Worm (Caenorhabditis elegans): ENCODE data around the gene nspd-2.
A peak's percentile ranks its signal among the peaks of the same experiment; 100 is the strongest.

Gene nspd-2

ce11 chrIV:9825196-9825744 lies 18.6 kb upstream of the nspd-2 start, which contains the start of gene mtr-4 (continued):
- TF ChIP-seq B0261.1 (tag; optimal IDR thresholded peaks at IDR 0.05), result no peak
- peak; percentile 91 for TF ChIP-seq mcd-1 (GFP tag; IDR thresholded peaks at IDR 0.05)
- TF ChIP-seq snpc-4 (GFP tag; optimal IDR thresholded peaks at IDR 0.05), result peak; percentile 64
- peak in 3 of 4 experiments; percentile 9 to 71 (median 69) for TF ChIP-seq snpc-4 (tag; optimal IDR thresholded peaks at IDR 0.05)
- TF ChIP-seq ceh-40 (GFP tag; IDR thresholded peaks at IDR 0.05), result no peak
- TF ChIP-seq nhr-179 (tag; optimal IDR thresholded peaks at IDR 0.05), result no peak
- no peak for TF ChIP-seq Y53G8AR.9 (GFP tag; conservative IDR thresholded peaks at IDR 0.05)
- peak; percentile 30 for TF ChIP-seq tbp1 (GFP tag; optimal IDR thresholded peaks at IDR 0.05)
- TF ChIP-seq xnd-1 (tag; optimal IDR thresholded peaks at IDR 0.05), result peak; percentile 93
- peak; percentile 96 for TF ChIP-seq F33H1.4 (GFP tag; IDR thresholded peaks at IDR 0.05)
- no peak for TF ChIP-seq gei-17 (GFP tag; optimal IDR thresholded peaks at IDR 0.05)
- no peak for TF ChIP-seq nhr-27 (tag; optimal IDR thresholded peaks at IDR 0.05)
- no peak for TF ChIP-seq atf-7 (tag; optimal IDR thresholded peaks at IDR 0.05)
- no peak for TF ChIP-seq bed-1 (GFP tag; IDR thresholded peaks at IDR 0.05)
- peak; percentile 72 for TF ChIP-seq hsf-1 (GFP tag; IDR thresholded peaks at IDR 0.05)
- peak; percentile 53; the same call in 1 of the 2 replicates for TF ChIP-seq pbrm-1 (GFP tag; IDR thresholded peaks at IDR 0.05)
- TF ChIP-seq ceh-27 (GFP tag; optimal IDR thresholded peaks at IDR 0.05), result no peak
- no peak for TF ChIP-seq F23B12.7 (tag; optimal IDR thresholded peaks at IDR 0.05; ENCODE audit: insufficient read depth)
- TF ChIP-seq F57C9.4 (tag; optimal IDR thresholded peaks at IDR 0.05), result no peak
- no peak for TF ChIP-seq mes-4 (tag; optimal IDR thresholded peaks at IDR 0.05)
- no peak for TF ChIP-seq lin-26 (GFP tag; IDR thresholded peaks at IDR 0.05)
- TF ChIP-seq hlh-26 (GFP tag; conservative IDR thresholded peaks at IDR 0.05), result no peak
- no peak for TF ChIP-seq let-526 (GFP tag; IDR thresholded peaks at IDR 0.05)

DNA sequence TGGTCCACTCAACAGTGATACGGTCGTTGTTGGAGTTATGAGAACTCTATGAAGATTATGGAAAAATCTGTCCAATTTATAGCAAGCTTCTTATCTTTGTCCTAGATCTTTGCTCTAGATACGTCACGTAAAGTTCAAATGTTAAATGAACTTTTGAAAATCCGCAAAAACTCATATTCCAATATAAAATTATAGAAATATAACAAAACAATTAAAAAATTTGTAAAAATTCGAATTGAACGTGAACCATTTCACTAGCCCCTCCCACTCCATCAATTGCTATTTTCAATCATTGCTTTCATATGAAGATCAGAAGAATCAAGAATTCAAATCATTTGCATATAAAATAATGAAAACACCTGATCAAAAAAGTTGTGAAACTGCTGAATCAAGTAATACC lies 11.3 kb upstream of the nspd-2 start, which contains the start of gene kin-21:
TSS of gene kin-21 (plus strand) at position 301 of the 400 bp plus-strand sequence.
- no peak for TF ChIP-seq chd-7 (tag; optimal IDR thresholded peaks at IDR 0.05)

ce11 chrIV:9833337-9833736 lies 10.5 kb upstream of the nspd-2 start:
- TF ChIP-seq let-607 (tag; optimal IDR thresholded peaks at IDR 0.05), result no peak
- no peak for TF ChIP-seq snpc-1.1 (tag; optimal IDR thresholded peaks at IDR 0.05; ENCODE audit: insufficient read depth)
- TF ChIP-seq ceh-79 (tag; optimal IDR thresholded peaks at IDR 0.05), result no peak
- TF ChIP-seq F10E7.11 (tag; optimal IDR thresholded peaks at IDR 0.05), result no peak
- TF ChIP-seq aptf-3 (GFP tag; IDR thresholded peaks at IDR 0.05), result no peak
- no peak for TF ChIP-seq ceh-40 (GFP tag; IDR thresholded peaks at IDR 0.05)
- no peak for TF ChIP-seq C17E4.6 (GFP tag; IDR thresholded peaks at IDR 0.05)
- no peak for TF ChIP-seq mxl-1 (tag; optimal IDR thresholded peaks at IDR 0.05)
- TF ChIP-seq lin-26 (GFP tag; IDR thresholded peaks at IDR 0.05), result no peak
- no peak for TF ChIP-seq nhr-27 (tag; optimal IDR thresholded peaks at IDR 0.05)

ce11 chrIV:9836317-9836716 lies 7.5 kb upstream of the nspd-2 start, which contains the start of gene msp-81:
Gene msp-81, minus strand, starts transcription at chrIV:9836417.
- TF ChIP-seq rpc-1 (optimal IDR thresholded peaks at IDR 0.05), result no peak
- no peak for TF ChIP-seq rpc-1 (tag; optimal IDR thresholded peaks at IDR 0.05)
- TF ChIP-seq F37B4.10 (GFP tag; IDR thresholded peaks at IDR 0.05), result no peak
